Worm (Caenorhabditis elegans) whole organism, mixed stage, embryonic: ENCODE measurements around the gene nspb-7.

Source experiments
- snpc-4 ChIP-seq: fragments of 150-350 bp; optimal IDR thresholded peaks from 2 replicates; lab custom pipeline; 2014; ENCODE audit warnings: missing biosample characterization, missing genetic modification characterization
- unc-39 ChIP-seq: fragments of 150-350 bp; optimal IDR thresholded peaks from 2 replicates; lab custom pipeline; 2014; ENCODE audit warnings: missing biosample characterization, missing genetic modification characterization

ce11 chrII:14606172-14606571 lies 28.1 kb downstream of the nspb-7 start, which contains the start of gene arl-3:
- TF ChIP-seq unc-39 (no peak), snpc-4 (tag; lab: Kevin White, UChicago) (no peak)
